Fruit fly (Drosophila melanogaster) whole organism: ENCODE results near the gene CG14154.

Source experiments
- CG8478 ChIP-seq: fragments of >200 bp; optimal IDR thresholded peaks from 2 replicates; lab custom pipeline; 2018; ENCODE audit warnings: inconsistent platforms
- Dll ChIP-seq: fragments of >200 bp; optimal IDR thresholded peaks from 2 replicates; lab custom pipeline; 2017
- EcR ChIP-seq, 2 experiments: fragments of >200 bp; optimal IDR thresholded peaks; 2 replicates each; lab custom pipeline; 2017; ENCODE audit warnings: missing biosample characterization in 2 of 2, missing genetic modification characterization in 2 of 2, missing genetic modification reagents in 2 of 2
- pan ChIP-seq: fragments of >200 bp; optimal IDR thresholded peaks from 2 replicates; lab custom pipeline; 2017
- psq ChIP-seq: fragments of >200 bp; optimal IDR thresholded peaks from 2 replicates; lab custom pipeline; 2017
- usp ChIP-seq: fragments of >200 bp; optimal IDR thresholded peaks from 2 replicates; lab custom pipeline; 2017; ENCODE audit warnings: missing biosample characterization, missing genetic modification characterization, mixed read lengths

Gene CG14154

dm6 chr3L:10641589-10641988 lies at the start of gene CG14154:
CG14154 (plus strand) TSS chr3L:10641889.
- TF ChIP-seq EcR (GFP tag; optimal IDR thresholded peaks at IDR 0.05; lab: Kevin White, UChicago), result no peak
- TF ChIP-seq Dll (lab: Kevin White, UChicago), result no peak
- no peak for TF ChIP-seq CG8478 (lab: Kevin White, UChicago)
- TF ChIP-seq usp, result no peak
- no peak for TF ChIP-seq pan (lab: Kevin White, UChicago)
- no peak for TF ChIP-seq psq (lab: Kevin White, UChicago)

dm6 chr3L:10599512-10599911 lies 42.2 kb upstream of the CG14154 start:
- TF ChIP-seq pan (lab: Kevin White, UChicago), result no peak
- no peak for TF ChIP-seq EcR (GFP tag; optimal IDR thresholded peaks at IDR 0.05; lab: Kevin White, UChicago)
- no peak for TF ChIP-seq Dll (lab: Kevin White, UChicago)
- no peak for TF ChIP-seq usp
- TF ChIP-seq psq (lab: Kevin White, UChicago), result no peak
- TF ChIP-seq CG8478 (lab: Kevin White, UChicago), result no peak

dm6 chr3L:10623476-10623875 lies 18.2 kb upstream of the CG14154 start, which contains the start of gene CG42521:
CG42521 (minus strand) TSS chr3L:10623576.
- TF ChIP-seq CG8478 (lab: Kevin White, UChicago), result no peak
- no peak for TF ChIP-seq Dll (lab: Kevin White, UChicago)
- no peak for TF ChIP-seq pan (lab: Kevin White, UChicago)
- no peak for TF ChIP-seq EcR (GFP tag; optimal IDR thresholded peaks at IDR 0.05; lab: Kevin White, UChicago)
- no peak for TF ChIP-seq psq (lab: Kevin White, UChicago)
- TF ChIP-seq usp, result no peak

- no peak for TF ChIP-seq usp
- TF ChIP-seq psq (lab: Kevin White, UChicago), result no peak
Measured at dm6 chr3L:10625499-10625898, 16.2 kb upstream of the CG14154 start, which contains the start of gene CG43127. CG43127 (minus strand) TSS chr3L:10625599.

- TF ChIP-seq pan (lab: Kevin White, UChicago), result no peak
- no peak for TF ChIP-seq psq (lab: Kevin White, UChicago)
- no peak for TF ChIP-seq EcR (GFP tag; optimal IDR thresholded peaks at IDR 0.05; lab: Kevin White, UChicago)
- TF ChIP-seq Dll (lab: Kevin White, UChicago), result no peak
- TF ChIP-seq CG8478 (lab: Kevin White, UChicago), result no peak
- no peak for TF ChIP-seq usp
Measured at dm6 chr3L:10626199-10626598, 15.5 kb upstream of the CG14154 start, which contains the start of gene CG34238. CG34238 (plus strand) TSS chr3L:10626499.

dm6 chr3L:10628384-10628783 lies 13.3 kb upstream of the CG14154 start, which contains the start of gene CG14151:
CG14151 (minus strand) TSS chr3L:10628484.
- TF ChIP-seq CG8478 (lab: Kevin White, UChicago) (no peak), psq (lab: Kevin White, UChicago) (no peak), Dll (lab: Kevin White, UChicago) (no peak), usp (no peak), pan (lab: Kevin White, UChicago) (no peak), EcR (GFP tag; optimal IDR thresholded peaks at IDR 0.05; lab: Kevin White, UChicago) (no peak)

- TF ChIP-seq usp (no peak), CG8478 (lab: Kevin White, UChicago) (no peak), EcR (GFP tag; optimal IDR thresholded peaks at IDR 0.05; lab: Kevin White, UChicago) (no peak), Dll (lab: Kevin White, UChicago) (no peak), psq (lab: Kevin White, UChicago) (no peak), pan (lab: Kevin White, UChicago) (no peak)
Measured at dm6 chr3L:10629969-10630368, 11.7 kb upstream of the CG14154 start, which contains the start of gene CG42536. CG42536 (minus strand) TSS chr3L:10630069.

- TF ChIP-seq pan (lab: Kevin White, UChicago), result no peak
- TF ChIP-seq usp, result no peak
- TF ChIP-seq EcR (GFP tag; optimal IDR thresholded peaks at IDR 0.05; lab: Kevin White, UChicago), result no peak
- no peak for TF ChIP-seq CG8478 (lab: Kevin White, UChicago)
- no peak for TF ChIP-seq psq (lab: Kevin White, UChicago)
- no peak for TF ChIP-seq Dll (lab: Kevin White, UChicago)
Measured at dm6 chr3L:10630885-10631359, 10.8 kb upstream of the CG14154 start, which contains the start of the genes CG42535, CG34001 and hay. CG42535 (minus strand) TSS chr3L:10630935. CG34001 (plus strand) TSS chr3L:10631079. hay (plus strand) TSS chr3L:10631079.

- TF ChIP-seq pan (lab: Kevin White, UChicago) (no peak), psq (lab: Kevin White, UChicago) (no peak), usp (no peak), EcR (GFP tag; optimal IDR thresholded peaks at IDR 0.05; lab: Kevin White, UChicago) (no peak), CG8478 (lab: Kevin White, UChicago) (no peak), Dll (lab: Kevin White, UChicago) (no peak)
Measured at dm6 chr3L:10637819-10638218, 3.9 kb upstream of the CG14154 start, which contains the start of gene Cnep1r2. Cnep1r2 (plus strand) TSS chr3L:10638146.

- TF ChIP-seq pan (lab: Kevin White, UChicago) (no peak), CG8478 (lab: Kevin White, UChicago) (no peak), EcR (GFP tag; optimal IDR thresholded peaks at IDR 0.05; lab: Kevin White, UChicago) (no peak)
Measured at dm6 chr3L:10639440-10639839, 2.2 kb upstream of the CG14154 start, which contains the start of gene CG18628. CG18628 (plus strand) TSS chr3L:10639740.

dm6 chr3L:10643228-10643627 lies 1.5 kb downstream of the CG14154 start, which contains the start of gene CG14153:
CG14153 (plus strand) TSS chr3L:10643528.
- TF ChIP-seq EcR (GFP tag; optimal IDR thresholded peaks at IDR 0.05; lab: Kevin White, UChicago) (no peak), CG8478 (lab: Kevin White, UChicago) (no peak), usp (no peak), pan (lab: Kevin White, UChicago) (no peak), psq (lab: Kevin White, UChicago) (no peak), Dll (lab: Kevin White, UChicago) (no peak)

- no peak for TF ChIP-seq pan (lab: Kevin White, UChicago)
- TF ChIP-seq EcR (GFP tag; optimal IDR thresholded peaks at IDR 0.05; lab: Kevin White, UChicago), result no peak
Measured at dm6 chr3L:10645965-10646364, 4.3 kb downstream of the CG14154 start.
